Worm (Caenorhabditis elegans) whole organism, mixed stage, embryonic: ENCODE measurements around the gene nfx-1.

ENCODE experiments used
- blmp-1 ChIP-seq: fragments of 150-350 bp; optimal IDR thresholded peaks from 2 replicates; lab custom pipeline; 2014; ENCODE audit warnings: missing biosample characterization, missing genetic modification characterization
- ces-1 ChIP-seq: fragments of 150-350 bp; optimal IDR thresholded peaks from 2 replicates; lab custom pipeline; 2014; ENCODE audit warnings: missing biosample characterization, missing genetic modification reagents, missing genetic modification characterization
- elt-1 ChIP-seq: sonication (generic microtip); optimal IDR thresholded peaks from 2 replicates; lab custom pipeline; 2017; ENCODE audit warnings: missing genetic modification characterization, mild to moderate bottlenecking, missing compliant biosample characterization, antibody characterized with exemption, moderate library complexity, borderline replicate concordance; ENCODE audit not compliant: insufficient read depth
- elt-3 ChIP-seq: fragments of 150-350 bp; optimal IDR thresholded peaks from 2 replicates; lab custom pipeline; 2014; ENCODE audit warnings: missing biosample characterization, missing genetic modification characterization
- ham-2 ChIP-seq: fragments of 200-800 bp; sonication (Bioruptor generic); optimal IDR thresholded peaks from 2 replicates; lab custom pipeline; 2018; ENCODE audit warnings: mild to moderate bottlenecking, missing genetic modification characterization, missing compliant biosample characterization
- lsy-2 ChIP-seq: fragments of 150-350 bp; optimal IDR thresholded peaks from 2 replicates; lab custom pipeline; 2014; ENCODE audit warnings: missing biosample characterization, missing genetic modification characterization
- nhr-28 ChIP-seq: fragments of 150-350 bp; optimal IDR thresholded peaks from 2 replicates; lab custom pipeline; 2014; ENCODE audit warnings: missing biosample characterization, missing genetic modification characterization
- nhr-76 ChIP-seq: sonication (generic microtip); optimal IDR thresholded peaks from 2 replicates; lab custom pipeline; 2017; ENCODE audit warnings: missing biosample characterization, missing genetic modification characterization
- snpc-4 ChIP-seq: fragments of 150-350 bp; optimal IDR thresholded peaks from 2 replicates; lab custom pipeline; 2014; ENCODE audit warnings: missing biosample characterization, missing genetic modification characterization
- sptf-1 ChIP-seq: sonication (generic microtip); optimal IDR thresholded peaks from 2 replicates; lab custom pipeline; 2017; ENCODE audit warnings: mild to moderate bottlenecking, missing genetic modification characterization, moderate library complexity, missing compliant biosample characterization
- tbx-8 ChIP-seq: fragments of 200-800 bp; sonication (Bioruptor generic); optimal IDR thresholded peaks from 2 replicates; lab custom pipeline; 2018; ENCODE audit warnings: mild to moderate bottlenecking, missing genetic modification characterization, moderate library complexity, missing compliant biosample characterization
- unc-62 ChIP-seq: fragments of 150-350 bp; optimal IDR thresholded peaks from 2 replicates; lab custom pipeline; 2014; ENCODE audit warnings: missing biosample characterization, missing genetic modification reagents, missing genetic modification characterization
- zip-8 ChIP-seq: fragments of 150-350 bp; optimal IDR thresholded peaks from 2 replicates; lab custom pipeline; 2014; ENCODE audit warnings: missing biosample characterization, missing genetic modification characterization

DNA sequence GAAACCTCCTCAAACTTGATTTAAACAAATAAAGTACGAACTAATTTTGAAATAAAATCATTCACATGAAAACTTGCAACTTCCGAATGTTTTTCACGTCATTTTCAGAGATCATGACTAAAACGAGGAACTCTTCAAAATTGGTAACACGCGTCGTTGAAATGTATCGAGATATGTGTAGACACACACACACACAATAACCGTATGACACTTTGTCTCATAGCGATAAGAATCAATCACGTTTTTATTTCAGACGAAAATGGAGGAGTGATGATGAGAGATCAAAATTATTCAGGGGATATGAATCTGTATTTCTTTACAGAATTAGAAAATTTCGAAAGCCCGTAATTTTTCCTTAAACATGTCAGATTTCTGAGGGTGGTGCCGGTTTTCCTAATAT is 47.5 kb downstream of the nfx-1 start:
- TF ChIP-seq sptf-1 (tag; lab: Kevin White, UChicago) (no peak), unc-62 (GFP tag; lab: Kevin White, UChicago) (no peak), ces-1 (GFP tag; lab: Kevin White, UChicago) (no peak), lsy-2 (tag; lab: Kevin White, UChicago) (no peak), elt-3 (no peak), blmp-1 (tag; lab: Kevin White, UChicago) (no peak), ham-2 (GFP tag; lab: Kevin White, UChicago) (no peak), nhr-76 (tag; lab: Kevin White, UChicago) (no peak), tbx-8 (GFP tag; lab: Kevin White, UChicago) (no peak), snpc-4 (tag; lab: Kevin White, UChicago) (no peak), elt-1 (tag; lab: Kevin White, UChicago) (no peak), zip-8 (tag; lab: Kevin White, UChicago) (no peak), nhr-28 (tag; lab: Kevin White, UChicago) (no peak)
